Fruit fly (Drosophila melanogaster): Measurements from ENCODE around the gene CG6650.
A peak's percentile ranks its signal among the peaks of the same experiment; 100 is the strongest.

Gene CG6650

DNA sequence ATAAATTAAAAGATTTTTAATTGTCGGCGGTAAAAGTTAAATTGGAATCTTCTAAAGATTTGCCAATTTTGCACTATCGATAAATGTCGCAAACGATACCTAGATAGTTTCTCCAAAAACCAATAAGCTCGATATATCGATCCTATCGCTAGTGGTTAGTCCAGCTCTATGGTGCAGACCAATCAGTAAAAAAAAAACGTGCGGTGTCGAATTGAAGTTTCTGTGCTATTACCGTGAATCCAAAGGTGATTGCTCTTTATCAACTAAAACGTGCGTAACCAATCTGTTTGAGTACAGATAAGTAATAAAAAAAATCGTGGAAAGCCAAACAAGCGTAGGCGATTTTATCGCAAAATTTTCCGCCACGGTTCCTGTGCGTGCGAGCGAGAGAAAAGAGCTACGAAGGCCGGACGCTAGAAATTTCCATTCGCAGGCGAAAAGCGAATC is 5.6 kb downstream of the CG6650 start, which contains the start of gene Hsp110 (continued):
- TF ChIP-seq otp (GFP tag; IDR thresholded peaks at IDR 0.05) (peak; percentile 26; the same call in 1 of the 3 replicates), Usf (GFP tag; optimal IDR thresholded peaks at IDR 0.05) (no peak), bsh (GFP tag; optimal IDR thresholded peaks at IDR 0.05) (peak in 1 of 2 experiments; percentile 4), btn (GFP tag; optimal IDR thresholded peaks at IDR 0.05) (no peak), HmgD (GFP tag; optimal IDR thresholded peaks at IDR 0.05) (no peak), pan (optimal IDR thresholded peaks at IDR 0.05) (no peak), pan (GFP tag; optimal IDR thresholded peaks at IDR 0.05 in 1 of 2, IDR thresholded peaks at IDR 0.05 in 1 of 2) (no peak), ERR (GFP tag; optimal IDR thresholded peaks at IDR 0.05) (no peak), CG18764 (GFP tag; optimal IDR thresholded peaks at IDR 0.05) (no peak), CG11695 (GFP tag; IDR thresholded peaks at IDR 0.05) (no peak), CHES-1-like (GFP tag; optimal IDR thresholded peaks at IDR 0.05) (peak; percentile 74), zfh1 (GFP tag; IDR thresholded peaks at IDR 0.05) (no peak), Fer3 (tag; optimal IDR thresholded peaks at IDR 0.05) (peak; percentile 10), ATbp (GFP tag; optimal IDR thresholded peaks at IDR 0.05) (no peak), CG17912 (GFP tag; optimal IDR thresholded peaks at IDR 0.05) (peak; percentile 62), Rfx (GFP tag; IDR thresholded peaks at IDR 0.05) (peak; percentile 55), CG11560 (tag; IDR thresholded peaks at IDR 0.05) (no peak), twi (tag; optimal IDR thresholded peaks at IDR 0.05) (no peak), Opbp (GFP tag; IDR thresholded peaks at IDR 0.05; ENCODE audit: partially characterized antibody) (peak; percentile 99), grn (GFP tag; optimal IDR thresholded peaks at IDR 0.05) (peak; percentile 80), CG3995 (GFP tag; optimal IDR thresholded peaks at IDR 0.05) (peak; percentile 3), pfk (GFP tag; optimal IDR thresholded peaks at IDR 0.05) (no peak), cato (GFP tag; optimal IDR thresholded peaks at IDR 0.05; ENCODE audit: borderline replicate concordance) (no peak), BEAF-32 (GFP tag; optimal IDR thresholded peaks at IDR 0.05) (peak; percentile 98), CG12942 (GFP tag; optimal IDR thresholded peaks at IDR 0.05) (no peak), CG16815 (GFP tag; optimal IDR thresholded peaks at IDR 0.05) (no peak), CG12659 (GFP tag; optimal IDR thresholded peaks at IDR 0.05) (peak; percentile 54), CG17385 (GFP tag; optimal IDR thresholded peaks at IDR 0.05) (no peak), CG13775 (GFP tag; optimal IDR thresholded peaks at IDR 0.05) (no peak), Hr3 (GFP tag; optimal IDR thresholded peaks at IDR 0.05) (no peak), dati (GFP tag; IDR thresholded peaks at IDR 0.05) (no peak), CG2875 (GFP tag; optimal IDR thresholded peaks at IDR 0.05) (no peak), Xrp1 (GFP tag; IDR thresholded peaks at IDR 0.05) (peak; percentile 24; the same call in 1 of the 2 replicates), zen (tag; optimal IDR thresholded peaks at IDR 0.05) (peak; percentile 29), Oli (tag; optimal IDR thresholded peaks at IDR 0.05) (no peak), Hr51 (GFP tag; optimal IDR thresholded peaks at IDR 0.05) (no peak), CG4328 (GFP tag; optimal IDR thresholded peaks at IDR 0.05) (no peak), kni (GFP tag; optimal IDR thresholded peaks at IDR 0.05) (no peak), lmd (GFP tag; IDR thresholded peaks at IDR 0.05) (no peak), Ptx1 (GFP tag; IDR thresholded peaks at IDR 0.05) (no peak), tin (GFP tag; optimal IDR thresholded peaks at IDR 0.05) (peak; percentile 21), YL-1 (GFP tag; optimal IDR thresholded peaks at IDR 0.05) (peak; percentile 58), Rx (GFP tag; IDR thresholded peaks at IDR 0.05) (no peak), CG4404 (GFP tag; IDR thresholded peaks at IDR 0.05) (no peak), Asciz (GFP tag; optimal IDR thresholded peaks at IDR 0.05) (no peak), CG30020 (tag; optimal IDR thresholded peaks at IDR 0.05) (peak; percentile 32), fd3F (GFP tag; optimal IDR thresholded peaks at IDR 0.05) (no peak), pzg (GFP tag; optimal IDR thresholded peaks at IDR 0.05) (peak; percentile 92), tx (GFP tag; optimal IDR thresholded peaks at IDR 0.05) (no peak), CG9817 (tag; optimal IDR thresholded peaks at IDR 0.05) (no peak), unc-4 (GFP tag; IDR thresholded peaks at IDR 0.05; ENCODE audit: partially characterized antibody) (peak; percentile 99)

Data from whole organism, embryonic.